Fruit fly (Drosophila melanogaster): ENCODE results near the gene PDZ-GEF.
A peak's percentile ranks its signal among the peaks of the same experiment; 100 is the strongest.

The PDZ-GEF gene

DNA sequence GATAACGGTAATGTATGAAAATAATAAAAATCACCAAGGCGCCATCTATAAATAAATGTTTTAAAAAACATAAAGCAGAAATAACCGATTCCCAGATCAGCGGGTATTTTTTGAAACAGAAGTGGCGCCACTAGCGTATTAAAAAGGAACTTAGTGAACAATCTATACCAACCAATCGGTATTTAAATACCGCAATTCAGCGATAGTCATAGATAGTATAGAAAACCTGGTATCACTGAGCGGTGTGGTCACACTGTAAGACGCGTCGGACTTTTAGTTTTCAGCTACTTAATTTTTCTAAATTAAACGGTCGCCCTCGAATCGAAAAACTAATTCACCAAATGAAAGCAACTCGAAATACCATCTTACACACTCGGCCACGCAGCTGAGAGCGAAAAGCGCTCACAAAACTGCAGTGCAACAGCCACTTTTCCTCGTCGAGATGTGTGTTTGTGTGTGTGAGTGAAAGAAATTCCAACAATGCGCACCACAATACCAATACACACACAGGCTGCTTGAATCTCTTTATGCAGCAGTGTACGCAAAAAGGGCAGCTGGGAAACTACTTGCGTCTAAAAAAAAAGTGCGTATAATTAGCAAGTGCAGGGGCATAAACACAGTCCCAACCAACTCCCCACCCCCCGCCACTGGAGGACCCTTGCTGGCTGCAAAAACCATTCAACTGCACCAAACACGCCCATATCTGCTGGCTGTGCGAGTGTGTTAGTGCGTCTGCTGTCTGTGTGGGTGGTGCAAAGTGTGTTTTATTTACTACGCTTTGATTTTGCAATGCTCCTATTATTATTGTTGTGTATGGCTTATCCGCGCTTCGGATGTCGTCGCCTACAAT lies at the start of gene PDZ-GEF:
Gene PDZ-GEF, plus strand, starts transcription at position 232 of the 850 bp plus-strand sequence.
- TF ChIP-seq nau (GFP tag; optimal IDR thresholded peaks at IDR 0.05) (no peak), Awh (GFP tag; IDR thresholded peaks at IDR 0.05) (no peak), grn (GFP tag; optimal IDR thresholded peaks at IDR 0.05) (no peak), Pdp1 (GFP tag; optimal IDR thresholded peaks at IDR 0.05) (peak in 1 of 2 experiments; percentile 34), sens-2 (GFP tag; IDR thresholded peaks at IDR 0.05) (no peak), BEAF-32 (GFP tag; optimal IDR thresholded peaks at IDR 0.05) (peak; percentile 71), dimm (GFP tag; IDR thresholded peaks at IDR 0.05) (no peak), CG14965 (GFP tag; optimal IDR thresholded peaks at IDR 0.05; ENCODE audit: borderline replicate concordance) (peak; percentile 23), wdn (GFP tag; IDR thresholded peaks at IDR 0.05) (no peak), CG17359 (tag; optimal IDR thresholded peaks at IDR 0.05) (no peak), CG9932 (GFP tag; IDR thresholded peaks at IDR 0.05) (peak; percentile 50), sr (GFP tag; IDR thresholded peaks at IDR 0.05) (no peak), CG9876 (GFP tag; optimal IDR thresholded peaks at IDR 0.05) (no peak), CG17385 (GFP tag; optimal IDR thresholded peaks at IDR 0.05) (no peak), yki (optimal IDR thresholded peaks at IDR 0.05) (no peak), CG3838 (GFP tag; optimal IDR thresholded peaks at IDR 0.05) (no peak), Hey (tag; optimal IDR thresholded peaks at IDR 0.05) (no peak), CG8290 (GFP tag; optimal IDR thresholded peaks at IDR 0.05) (peak; percentile 82), CG8290 (tag; optimal IDR thresholded peaks at IDR 0.05) (no peak), Atf6 (GFP tag; IDR thresholded peaks at IDR 0.05) (no peak), gfzf (GFP tag; optimal IDR thresholded peaks at IDR 0.05) (peak; percentile 93), CG8944 (GFP tag; optimal IDR thresholded peaks at IDR 0.05) (peak; percentile 49), tin (GFP tag; optimal IDR thresholded peaks at IDR 0.05) (peak; percentile 62), Ets97D (GFP tag; optimal IDR thresholded peaks at IDR 0.05) (peak; percentile 53), bowl (GFP tag; IDR thresholded peaks at IDR 0.05) (no peak), Trl (optimal IDR thresholded peaks at IDR 0.05) (no peak), Trl (GFP tag; optimal IDR thresholded peaks at IDR 0.05) (peak; percentile 75), PHDP (tag; optimal IDR thresholded peaks at IDR 0.05) (peak; percentile 52), fd3F (GFP tag; optimal IDR thresholded peaks at IDR 0.05) (peak; percentile 5), Med (GFP tag) (peak; percentile 96), wor (GFP tag; IDR thresholded peaks at IDR 0.05) (no peak), amos (GFP tag; IDR thresholded peaks at IDR 0.05; ENCODE audit: partially characterized antibody) (peak; percentile 65), CG1024 (GFP tag; IDR thresholded peaks at IDR 0.05) (0 out of 2 replicates have a peak, but pooled peaks have one; percentile 21), CG11723 (GFP tag; optimal IDR thresholded peaks at IDR 0.05) (no peak), eve (GFP tag; optimal IDR thresholded peaks at IDR 0.05) (no peak), crc (GFP tag; optimal IDR thresholded peaks at IDR 0.05) (no peak), jigr1 (GFP tag; IDR thresholded peaks at IDR 0.05) (no peak), dmrt99B (tag; optimal IDR thresholded peaks at IDR 0.05) (no peak), CG31224 (GFP tag; IDR thresholded peaks at IDR 0.05) (no peak), CG12391 (tag; optimal IDR thresholded peaks at IDR 0.05) (peak; percentile 46), Scr (GFP tag; IDR thresholded peaks at IDR 0.05; ENCODE audit: partially characterized antibody) (peak; percentile 60), Bgb (GFP tag; IDR thresholded peaks at IDR 0.05; ENCODE audit: partially characterized antibody) (peak; percentile 54), H2.0 (GFP tag; IDR thresholded peaks at IDR 0.05) (peak; percentile 42), Adf1 (GFP tag; IDR thresholded peaks at IDR 0.05) (no peak), CG1602 (GFP tag; optimal IDR thresholded peaks at IDR 0.05) (peak; percentile 45), Chrac-16 (GFP tag; optimal IDR thresholded peaks at IDR 0.05) (peak; percentile 68), dm (GFP tag; optimal IDR thresholded peaks at IDR 0.05) (peak; percentile 26), MBD-R2 (GFP tag; IDR thresholded peaks at IDR 0.05) (peak; percentile 58; the same call in 1 of the 2 replicates), CG15073 (GFP tag; optimal IDR thresholded peaks at IDR 0.05) (no peak), crp (GFP tag; optimal IDR thresholded peaks at IDR 0.05) (no peak), ttk (GFP tag; IDR thresholded peaks at IDR 0.05) (no peak)

Data from whole organism, embryonic.